Worm (Caenorhabditis elegans): ENCODE data around the gene mrpl-44.

- TF ChIP-seq sdz-38 (tag; optimal IDR thresholded peaks at IDR 0.05): no peak
- no peak for TF ChIP-seq Y95B8A.8 (GFP tag; IDR thresholded peaks at IDR 0.05)
- no peak for TF ChIP-seq ztf-25 (GFP tag; IDR thresholded peaks at IDR 0.05)
- TF ChIP-seq F52B5.7 (tag; optimal IDR thresholded peaks at IDR 0.05): no peak
- no peak for TF ChIP-seq mes-4 (tag; optimal IDR thresholded peaks at IDR 0.05)
- TF ChIP-seq nfya-1 (tag; optimal IDR thresholded peaks at IDR 0.05; ENCODE audit: borderline replicate concordance, insufficient read depth): no peak
- no peak for TF ChIP-seq him-1 (tag; optimal IDR thresholded peaks at IDR 0.05)
- TF ChIP-seq unc-130 (GFP tag; optimal IDR thresholded peaks at IDR 0.05): no peak
- TF ChIP-seq mcd-1 (GFP tag; IDR thresholded peaks at IDR 0.05): no peak
- peak; percentile 28 for TF ChIP-seq pha-4 (tag; optimal IDR thresholded peaks at IDR 0.05)
- TF ChIP-seq cebp-2 (GFP tag; IDR thresholded peaks at IDR 0.05): no peak
Measured at ce11 chrIII:9058959-9059534, 30.1 kb downstream of the mrpl-44 start, which contains the start of gene gst-1.

Measured in whole organism, young adult.